Worm (Caenorhabditis elegans) whole organism, L3 larva: ENCODE measurements around the gene C25A11.2.

Experiments
- R02D3.7 ChIP-seq: fragments of 150-350 bp; optimal IDR thresholded peaks from 2 replicates; lab custom pipeline; 2014; ENCODE audit warnings: missing biosample characterization, missing genetic modification characterization
- nfya-1 ChIP-seq: sonication (generic microtip); optimal IDR thresholded peaks from 2 replicates; lab custom pipeline; 2017; ENCODE audit warnings: missing genetic modification characterization, mild to moderate bottlenecking, missing compliant biosample characterization, antibody characterized with exemption, moderate library complexity; ENCODE audit not compliant: insufficient read depth
- nhr-12 ChIP-seq: fragments of 150-350 bp; optimal IDR thresholded peaks from 2 replicates; lab custom pipeline; 2014; ENCODE audit warnings: missing biosample characterization, missing genetic modification characterization
- nhr-25 ChIP-seq: sonication (generic microtip); optimal IDR thresholded peaks from 2 replicates; lab custom pipeline; 2017; ENCODE audit warnings: missing biosample characterization, missing genetic modification characterization
- nhr-76 ChIP-seq: fragments of 150-350 bp; sonication (generic microtip); optimal IDR thresholded peaks from 5 replicates; lab custom pipeline; 2014; ENCODE audit warnings: missing biosample characterization, missing genetic modification characterization
- pha-4 ChIP-seq: fragments of 150-350 bp; optimal IDR thresholded peaks from 2 replicates; lab custom pipeline; 2014; ENCODE audit warnings: missing biosample characterization, missing genetic modification reagents, missing genetic modification characterization
- zag-1 ChIP-seq: fragments of 150-350 bp; optimal IDR thresholded peaks from 2 replicates; lab custom pipeline; 2014; ENCODE audit warnings: missing biosample characterization, missing genetic modification characterization

- TF ChIP-seq pha-4 (tag; lab: Kevin White, UChicago) (peak; percentile 34), zag-1 (tag; lab: Kevin White, UChicago) (no peak), nhr-76 (no peak), R02D3.7 (no peak), nhr-25 (tag; lab: Kevin White, UChicago) (peak; percentile 1), nhr-12 (tag; lab: Kevin White, UChicago) (no peak), nfya-1 (tag; lab: Kevin White, UChicago) (peak; percentile 62)
These were observed 45.8 kb upstream of the C25A11.2 start for ce11 chrX:9068075-9068474.
